Fruit fly (Drosophila melanogaster): ENCODE data around the gene Npc1a.
A peak's percentile ranks its signal among the peaks of the same experiment; 100 is the strongest.

Gene Npc1a

dm6 chr2L:10232827-10233226 is 11.8 kb upstream of the Npc1a start:
- TF ChIP-seq CG32264 (GFP tag; optimal IDR thresholded peaks at IDR 0.05) (no peak), N (GFP tag; optimal IDR thresholded peaks at IDR 0.05) (no peak), sage (GFP tag; optimal IDR thresholded peaks at IDR 0.05) (no peak), lola (GFP tag; optimal IDR thresholded peaks at IDR 0.05) (no peak), usp (GFP tag; optimal IDR thresholded peaks at IDR 0.05) (no peak), br (GFP tag; optimal IDR thresholded peaks at IDR 0.05) (no peak), pan (optimal IDR thresholded peaks at IDR 0.05) (no peak), Myc (optimal IDR thresholded peaks at IDR 0.05) (no peak), fru (GFP tag; optimal IDR thresholded peaks at IDR 0.05) (no peak)

- TF ChIP-seq sv (GFP tag; optimal IDR thresholded peaks at IDR 0.05) (no peak), brk (GFP tag; optimal IDR thresholded peaks at IDR 0.05) (no peak), sage (GFP tag; optimal IDR thresholded peaks at IDR 0.05) (no peak), woc (GFP tag; optimal IDR thresholded peaks at IDR 0.05) (peak; percentile 57), CG9705 (GFP tag; optimal IDR thresholded peaks at IDR 0.05) (no peak)
Observed at dm6 chr2L:10232152-10232816, 11.3 kb upstream of the Npc1a start, which contains the start of gene eEF1delta. Gene eEF1delta (plus strand): TSS chr2L:10232507.

dm6 chr2L:10231510-10231909 is 10.5 kb upstream of the Npc1a start, which contains the start of gene ova:
Gene ova (minus strand): TSS chr2L:10231692.
- TF ChIP-seq N (GFP tag; optimal IDR thresholded peaks at IDR 0.05) (no peak), Myc (optimal IDR thresholded peaks at IDR 0.05) (no peak), CG32264 (GFP tag; optimal IDR thresholded peaks at IDR 0.05) (no peak), CrebA (GFP tag; optimal IDR thresholded peaks at IDR 0.05; ENCODE audit: borderline replicate concordance) (no peak), Rel (GFP tag; optimal IDR thresholded peaks at IDR 0.05) (no peak), Rel (tag; optimal IDR thresholded peaks at IDR 0.05) (no peak), dmrt93B (GFP tag; optimal IDR thresholded peaks at IDR 0.05) (no peak), lola (GFP tag; optimal IDR thresholded peaks at IDR 0.05) (no peak), woc (GFP tag; optimal IDR thresholded peaks at IDR 0.05) (no peak), dl (GFP tag; optimal IDR thresholded peaks at IDR 0.05; ENCODE audit: insufficient read depth in 1 of 2, partially characterized antibody in 2 of 2) (no peak), ey (GFP tag; optimal IDR thresholded peaks at IDR 0.05) (no peak), HLH106 (tag; optimal IDR thresholded peaks at IDR 0.05) (no peak), GATAd (GFP tag; optimal IDR thresholded peaks at IDR 0.05) (no peak), fru (GFP tag; optimal IDR thresholded peaks at IDR 0.05) (no peak)

dm6 chr2L:10231092-10231494 is 10.1 kb upstream of the Npc1a start:
- peak; percentile 55 for TF ChIP-seq fru (GFP tag; optimal IDR thresholded peaks at IDR 0.05)
- TF ChIP-seq rgr (GFP tag; optimal IDR thresholded peaks at IDR 0.05) = peak; percentile 60
- TF ChIP-seq sage (GFP tag; optimal IDR thresholded peaks at IDR 0.05) = no peak
- TF ChIP-seq dmrt93B (GFP tag; optimal IDR thresholded peaks at IDR 0.05) = no peak
- no peak for TF ChIP-seq pan (optimal IDR thresholded peaks at IDR 0.05)
- no peak for TF ChIP-seq dl (GFP tag; optimal IDR thresholded peaks at IDR 0.05; ENCODE audit: insufficient read depth in 1 of 2, partially characterized antibody in 2 of 2)
- peak; percentile 59 for TF ChIP-seq tai (GFP tag; optimal IDR thresholded peaks at IDR 0.05)
- TF ChIP-seq Dif (GFP tag; optimal IDR thresholded peaks at IDR 0.05; ENCODE audit: partially characterized antibody) = no peak
- no peak for TF ChIP-seq CrebA (GFP tag; optimal IDR thresholded peaks at IDR 0.05; ENCODE audit: borderline replicate concordance)
- no peak for TF ChIP-seq Abd-B (GFP tag; optimal IDR thresholded peaks at IDR 0.05)
- peak in 1 of 2 experiments; percentile 59 for TF ChIP-seq foxo (GFP tag; optimal IDR thresholded peaks at IDR 0.05)
- TF ChIP-seq ey (GFP tag; optimal IDR thresholded peaks at IDR 0.05) = peak; percentile 28
- TF ChIP-seq dsf (GFP tag; optimal IDR thresholded peaks at IDR 0.05; ENCODE audit: borderline replicate concordance) = no peak
- peak; percentile 32 for TF ChIP-seq psq (GFP tag; optimal IDR thresholded peaks at IDR 0.05)
- TF ChIP-seq Rel (GFP tag; optimal IDR thresholded peaks at IDR 0.05) = no peak
- TF ChIP-seq Rel (tag; optimal IDR thresholded peaks at IDR 0.05) = no peak
- peak; percentile 18 for TF ChIP-seq OdsH (GFP tag; optimal IDR thresholded peaks at IDR 0.05)
- TF ChIP-seq Sp1 (GFP tag; optimal IDR thresholded peaks at IDR 0.05) = peak; percentile 1
- TF ChIP-seq br (GFP tag; optimal IDR thresholded peaks at IDR 0.05) = no peak
- no peak for TF ChIP-seq Dfd (GFP tag; optimal IDR thresholded peaks at IDR 0.05)
- peak; percentile 43 for TF ChIP-seq brk (GFP tag; optimal IDR thresholded peaks at IDR 0.05)
- peak; percentile 19 for TF ChIP-seq HLH106 (tag; optimal IDR thresholded peaks at IDR 0.05)
- no peak for TF ChIP-seq lola (GFP tag; optimal IDR thresholded peaks at IDR 0.05)
- no peak for TF ChIP-seq woc (GFP tag; optimal IDR thresholded peaks at IDR 0.05)
- TF ChIP-seq usp (GFP tag; optimal IDR thresholded peaks at IDR 0.05) = no peak
- peak; percentile 66 for TF ChIP-seq h (GFP tag; optimal IDR thresholded peaks at IDR 0.05)
- TF ChIP-seq Vsx2 (GFP tag; optimal IDR thresholded peaks at IDR 0.05; ENCODE audit: partially characterized antibody) = no peak
- TF ChIP-seq jim (GFP tag; optimal IDR thresholded peaks at IDR 0.05) = no peak
- peak; percentile 22 for TF ChIP-seq Hnf4 (GFP tag; optimal IDR thresholded peaks at IDR 0.05)
- no peak for TF ChIP-seq CG9705 (GFP tag; optimal IDR thresholded peaks at IDR 0.05)
- peak; percentile 40 for TF ChIP-seq Hr83 (GFP tag; optimal IDR thresholded peaks at IDR 0.05; ENCODE audit: poor library complexity, severe bottlenecking)
- no peak for TF ChIP-seq sv (GFP tag; optimal IDR thresholded peaks at IDR 0.05)
- no peak for TF ChIP-seq Mio (GFP tag; optimal IDR thresholded peaks at IDR 0.05)
- TF ChIP-seq Myc (optimal IDR thresholded peaks at IDR 0.05) = no peak
- TF ChIP-seq N (GFP tag; optimal IDR thresholded peaks at IDR 0.05) = no peak
- TF ChIP-seq Hr78 (GFP tag; optimal IDR thresholded peaks at IDR 0.05) = no peak
- no peak for TF ChIP-seq GATAd (GFP tag; optimal IDR thresholded peaks at IDR 0.05)
- TF ChIP-seq Jra (GFP tag; optimal IDR thresholded peaks at IDR 0.05) = no peak
- TF ChIP-seq CG32264 (GFP tag; optimal IDR thresholded peaks at IDR 0.05) = no peak

Measured in whole organism, wandering third instar larva.